Worm (Caenorhabditis elegans): ENCODE measurements around the gene rib-2.
A peak's percentile ranks its signal among the peaks of the same experiment; 100 is the strongest.

rib-2 gene

ce11 chrIII:10719057-10719456, 23.6 kb upstream of the rib-2 start:
- TF ChIP-seq ama-1 (optimal IDR thresholded peaks at IDR 0.05) (no peak), tbx-37 (GFP tag; conservative IDR thresholded peaks at IDR 0.05) (no peak), ets-7 (tag; optimal IDR thresholded peaks at IDR 0.05) (no peak), sea-1 (GFP tag; conservative IDR thresholded peaks at IDR 0.05) (no peak), B0310.2 (tag; optimal IDR thresholded peaks at IDR 0.05) (no peak), hmbx-1 (tag; optimal IDR thresholded peaks at IDR 0.05) (no peak), ceh-13 (GFP tag; optimal IDR thresholded peaks at IDR 0.05) (no peak), hmg-4 (GFP tag; optimal IDR thresholded peaks at IDR 0.05) (no peak), ceh-36 (tag; optimal IDR thresholded peaks at IDR 0.05) (no peak), F13C5.2 (tag; optimal IDR thresholded peaks at IDR 0.05) (no peak)

- TF ChIP-seq ceh-13 (GFP tag; optimal IDR thresholded peaks at IDR 0.05) (no peak), hmg-4 (GFP tag; optimal IDR thresholded peaks at IDR 0.05) (peak; percentile 6), tbx-37 (GFP tag; conservative IDR thresholded peaks at IDR 0.05) (no peak), F13C5.2 (tag; optimal IDR thresholded peaks at IDR 0.05) (peak; percentile 40), flt-1 (GFP tag; IDR thresholded peaks at IDR 0.05) (0 out of 2 replicates have a peak, but pooled peaks have one; percentile 20)
Measured at ce11 chrIII:10720170-10720569, 22.4 kb upstream of the rib-2 start.

DNA sequence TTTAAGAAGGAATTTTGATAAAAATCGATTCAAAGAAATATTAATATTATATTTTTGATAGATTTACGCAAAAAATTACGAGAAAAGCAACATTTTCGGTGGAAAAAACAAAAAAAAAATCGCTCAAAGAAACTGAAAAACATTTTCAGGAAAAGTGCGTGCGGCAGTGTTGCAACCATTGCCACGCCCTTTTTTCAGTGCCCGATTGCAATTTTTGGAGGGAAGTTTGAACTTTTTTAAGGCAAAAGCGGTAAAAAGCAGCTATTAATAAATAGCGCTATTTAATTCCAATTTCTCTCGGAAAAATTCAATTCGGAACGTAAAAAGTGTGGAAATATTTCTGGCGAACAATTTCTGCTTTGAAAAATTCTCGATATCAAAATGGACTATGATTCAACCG, 21.6 kb upstream of the rib-2 start:
- no peak for TF ChIP-seq hnd-1 (tag; optimal IDR thresholded peaks at IDR 0.05)
- TF ChIP-seq tra-4 (tag; optimal IDR thresholded peaks at IDR 0.05), result no peak
- no peak for TF ChIP-seq flt-1 (GFP tag; IDR thresholded peaks at IDR 0.05)
- TF ChIP-seq scrt-1 (GFP tag; IDR thresholded peaks at IDR 0.05), result no peak
- no peak for TF ChIP-seq ets-7 (tag; optimal IDR thresholded peaks at IDR 0.05)
- no peak for TF ChIP-seq ceh-36 (tag; optimal IDR thresholded peaks at IDR 0.05)
- TF ChIP-seq B0310.2 (tag; optimal IDR thresholded peaks at IDR 0.05), result no peak

ce11 chrIII:10730510-10730909, 12.1 kb upstream of the rib-2 start, which contains the start of gene tat-3:
tat-3 (minus strand) TSS chrIII:10730705.
- TF ChIP-seq hmg-4 (GFP tag; optimal IDR thresholded peaks at IDR 0.05) (no peak), hnd-1 (tag; optimal IDR thresholded peaks at IDR 0.05) (no peak), B0310.2 (tag; optimal IDR thresholded peaks at IDR 0.05) (no peak), hmbx-1 (tag; optimal IDR thresholded peaks at IDR 0.05) (no peak), ceh-36 (tag; optimal IDR thresholded peaks at IDR 0.05) (no peak), flt-1 (GFP tag; IDR thresholded peaks at IDR 0.05) (no peak), tbx-11 (GFP tag; IDR thresholded peaks at IDR 0.05) (no peak), ama-1 (optimal IDR thresholded peaks at IDR 0.05) (no peak), scrt-1 (GFP tag; IDR thresholded peaks at IDR 0.05) (no peak), pes-1 (GFP tag; IDR thresholded peaks at IDR 0.05) (no peak), ceh-13 (GFP tag; optimal IDR thresholded peaks at IDR 0.05) (no peak)

DNA sequence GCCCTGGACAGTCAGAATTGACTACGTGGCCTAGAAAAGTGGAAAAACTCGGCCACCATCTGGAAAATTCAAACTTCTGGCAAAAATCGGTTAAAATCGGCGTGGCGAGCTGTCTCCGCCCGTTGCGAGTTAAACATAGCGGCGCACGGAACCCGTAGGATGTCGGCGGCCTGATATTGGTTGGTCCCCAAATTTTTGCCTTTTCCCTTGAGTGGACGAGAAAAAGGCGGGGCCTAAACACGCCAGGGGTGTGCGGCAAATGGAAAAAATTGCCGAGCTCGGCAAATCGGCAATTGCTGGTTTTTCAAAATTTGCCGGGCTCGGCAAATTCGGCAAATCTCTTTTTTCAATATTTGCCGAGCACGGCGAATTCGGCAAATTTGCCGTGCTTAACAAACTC, 9.3 kb upstream of the rib-2 start:
- TF ChIP-seq B0310.2 (tag; optimal IDR thresholded peaks at IDR 0.05), result no peak
- 0 out of 2 replicates have a peak, but pooled peaks have one; percentile 19 for TF ChIP-seq pes-1 (GFP tag; IDR thresholded peaks at IDR 0.05)
- TF ChIP-seq ceh-36 (tag; optimal IDR thresholded peaks at IDR 0.05), result no peak
- no peak for TF ChIP-seq hmg-4 (GFP tag; optimal IDR thresholded peaks at IDR 0.05)
- no peak for TF ChIP-seq hnd-1 (tag; optimal IDR thresholded peaks at IDR 0.05)
- TF ChIP-seq ceh-13 (GFP tag; optimal IDR thresholded peaks at IDR 0.05), result no peak

DNA sequence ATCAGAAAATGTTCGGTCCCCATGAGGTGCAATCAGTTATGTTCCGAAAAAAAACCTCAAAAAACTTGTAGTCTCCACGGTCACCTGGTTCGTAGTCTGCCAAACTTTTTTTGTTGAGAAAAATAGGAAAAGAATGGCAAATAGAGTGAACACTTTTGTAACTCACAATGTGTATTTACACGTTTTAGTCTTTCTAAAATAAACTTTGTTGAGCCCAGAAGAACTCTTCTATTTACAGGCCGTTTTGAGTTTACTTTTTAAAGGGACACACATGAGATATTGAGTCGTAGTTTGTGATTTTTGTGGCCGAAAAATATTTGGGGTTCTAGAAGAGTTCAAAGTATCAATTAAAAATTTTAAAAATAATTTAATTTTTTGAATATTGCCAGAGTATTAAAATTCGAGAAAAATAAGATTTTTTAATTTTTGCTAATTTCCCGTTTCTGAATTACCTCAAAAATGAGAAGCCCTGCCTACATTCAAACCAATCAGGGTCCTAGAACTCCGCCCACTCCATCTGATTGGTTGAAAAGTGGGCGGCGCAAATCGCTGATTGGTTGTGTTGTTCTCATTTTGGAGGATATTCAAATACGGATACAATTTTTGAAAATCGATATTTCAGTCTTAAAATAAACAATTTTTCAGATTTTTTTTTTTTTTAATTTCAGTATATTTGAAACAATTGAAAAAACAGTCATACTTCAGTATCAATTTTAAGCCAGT, 7.9 kb upstream of the rib-2 start:
- TF ChIP-seq tbx-37 (GFP tag; conservative IDR thresholded peaks at IDR 0.05) (no peak), ceh-36 (tag; optimal IDR thresholded peaks at IDR 0.05) (no peak), hmg-4 (GFP tag; optimal IDR thresholded peaks at IDR 0.05) (no peak), tbx-11 (GFP tag; IDR thresholded peaks at IDR 0.05) (no peak), flt-1 (GFP tag; IDR thresholded peaks at IDR 0.05) (no peak), ama-1 (optimal IDR thresholded peaks at IDR 0.05) (no peak), ets-7 (tag; optimal IDR thresholded peaks at IDR 0.05) (no peak), B0310.2 (tag; optimal IDR thresholded peaks at IDR 0.05) (no peak), hmbx-1 (tag; optimal IDR thresholded peaks at IDR 0.05) (no peak), hnd-1 (tag; optimal IDR thresholded peaks at IDR 0.05) (no peak), aly-1 (tag; optimal IDR thresholded peaks at IDR 0.05) (no peak), sea-1 (GFP tag; conservative IDR thresholded peaks at IDR 0.05) (no peak), pes-1 (GFP tag; IDR thresholded peaks at IDR 0.05) (no peak), scrt-1 (GFP tag; IDR thresholded peaks at IDR 0.05) (no peak), ceh-13 (GFP tag; optimal IDR thresholded peaks at IDR 0.05) (no peak)

DNA sequence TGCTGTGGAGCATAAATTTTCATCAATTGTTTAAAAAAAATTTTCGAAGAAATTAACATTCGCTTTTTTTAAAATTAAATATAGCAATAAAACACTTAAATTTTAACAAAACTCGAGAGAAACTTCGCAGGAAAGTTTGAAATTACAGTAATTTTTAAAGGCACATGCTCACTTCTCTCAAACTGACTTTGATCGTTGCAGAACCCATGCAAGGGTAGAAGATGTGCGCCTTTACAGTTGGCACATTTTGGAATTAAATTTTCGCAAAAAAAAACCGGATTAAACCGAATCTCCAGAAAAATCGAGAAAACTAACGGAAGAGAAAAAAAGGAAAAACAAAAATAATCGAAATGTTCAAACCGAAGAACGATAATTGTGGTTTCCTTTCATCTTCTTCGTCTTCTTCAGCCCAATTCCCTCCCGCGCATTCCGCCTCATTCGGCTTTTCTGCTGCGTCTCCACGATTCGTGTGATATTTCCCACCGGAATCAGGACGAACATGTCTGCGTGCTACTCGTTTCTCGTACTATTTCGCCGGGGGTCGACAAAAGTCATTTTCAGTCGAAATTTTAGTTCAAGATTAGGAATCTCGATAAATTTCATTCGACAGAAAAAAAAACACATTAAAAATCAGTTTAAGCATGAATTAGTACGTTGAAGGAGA, 6.2 kb upstream of the rib-2 start:
- no peak for TF ChIP-seq hnd-1 (tag; optimal IDR thresholded peaks at IDR 0.05)

DNA sequence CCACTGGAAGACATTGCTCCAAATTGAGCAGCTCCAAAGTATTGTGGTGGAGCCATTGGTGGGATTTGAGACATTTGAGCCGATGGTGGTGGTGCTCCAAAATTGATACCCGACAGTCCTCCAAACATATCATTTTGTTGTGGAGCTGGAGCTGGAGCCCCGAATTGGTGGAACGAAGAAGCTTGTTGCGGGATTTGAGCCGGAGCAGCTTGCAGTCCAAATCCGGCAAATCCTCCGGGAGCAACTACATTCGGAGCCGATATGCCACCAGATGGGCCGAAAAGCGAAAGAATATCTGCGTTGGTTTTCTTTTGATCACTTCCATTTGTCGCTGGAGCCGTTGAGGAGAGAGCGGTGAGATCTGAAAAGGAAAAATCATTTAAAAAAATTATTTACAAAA, 4.5 kb upstream of the rib-2 start:
- TF ChIP-seq pes-1 (GFP tag; IDR thresholded peaks at IDR 0.05) (no peak), scrt-1 (GFP tag; IDR thresholded peaks at IDR 0.05) (no peak), hmbx-1 (tag; optimal IDR thresholded peaks at IDR 0.05) (no peak), sea-1 (GFP tag; conservative IDR thresholded peaks at IDR 0.05) (no peak), F13C5.2 (tag; optimal IDR thresholded peaks at IDR 0.05) (no peak), ets-7 (tag; optimal IDR thresholded peaks at IDR 0.05) (no peak), hnd-1 (tag; optimal IDR thresholded peaks at IDR 0.05) (no peak), aly-1 (tag; optimal IDR thresholded peaks at IDR 0.05) (no peak), ceh-13 (GFP tag; optimal IDR thresholded peaks at IDR 0.05) (no peak), tbx-11 (GFP tag; IDR thresholded peaks at IDR 0.05) (no peak), ceh-36 (tag; optimal IDR thresholded peaks at IDR 0.05) (no peak), tra-4 (tag; optimal IDR thresholded peaks at IDR 0.05) (no peak), flt-1 (GFP tag; IDR thresholded peaks at IDR 0.05) (no peak), ama-1 (optimal IDR thresholded peaks at IDR 0.05) (no peak), tbx-37 (GFP tag; conservative IDR thresholded peaks at IDR 0.05) (no peak), hmg-4 (GFP tag; optimal IDR thresholded peaks at IDR 0.05) (no peak), B0310.2 (tag; optimal IDR thresholded peaks at IDR 0.05) (no peak)
